Fruit fly (Drosophila melanogaster): Measurements from ENCODE around the gene CG15458.

The CG15458 gene

dm6 chrX:20434534-20434933, 20.5 kb upstream of the CG15458 start (continued):
- no peak for TF ChIP-seq CG15011 (GFP tag; optimal IDR thresholded peaks at IDR 0.05)
- TF ChIP-seq CG1792 (GFP tag; optimal IDR thresholded peaks at IDR 0.05): no peak
- TF ChIP-seq CG11504 (tag; optimal IDR thresholded peaks at IDR 0.05): peak; percentile 62
- no peak for TF ChIP-seq CG2712 (tag; optimal IDR thresholded peaks at IDR 0.05)
- peak; percentile 29 for TF ChIP-seq caup (GFP tag; optimal IDR thresholded peaks at IDR 0.05; ENCODE audit: severe bottlenecking)
- TF ChIP-seq Dref (GFP tag; IDR thresholded peaks at IDR 0.05): no peak
- TF ChIP-seq Hey (tag; optimal IDR thresholded peaks at IDR 0.05): no peak
- TF ChIP-seq CG11696 (GFP tag; IDR thresholded peaks at IDR 0.05): no peak
- no peak for TF ChIP-seq zen2 (GFP tag; IDR thresholded peaks at IDR 0.05; ENCODE audit: partially characterized antibody)
- no peak for TF ChIP-seq MTF-1 (GFP tag; optimal IDR thresholded peaks at IDR 0.05; ENCODE audit: borderline replicate concordance)
- TF ChIP-seq CG18262 (tag; optimal IDR thresholded peaks at IDR 0.05): no peak
- peak; percentile 27 for TF ChIP-seq sug (tag; optimal IDR thresholded peaks at IDR 0.05)
- no peak for TF ChIP-seq ro (GFP tag; IDR thresholded peaks at IDR 0.05)
- peak; percentile 72 for TF ChIP-seq CG2120 (GFP tag; optimal IDR thresholded peaks at IDR 0.05)
- no peak for TF ChIP-seq trem (tag; optimal IDR thresholded peaks at IDR 0.05)
- peak in 1 of 2 experiments; percentile 51 for TF ChIP-seq Hr51 (GFP tag; optimal IDR thresholded peaks at IDR 0.05)
- TF ChIP-seq crol (GFP tag; IDR thresholded peaks at IDR 0.05): no peak
- no peak for TF ChIP-seq jumu (GFP tag; optimal IDR thresholded peaks at IDR 0.05)
- TF ChIP-seq h (optimal IDR thresholded peaks at IDR 0.05): no peak
- TF ChIP-seq wek (GFP tag; optimal IDR thresholded peaks at IDR 0.05): no peak
- TF ChIP-seq ATbp (GFP tag; optimal IDR thresholded peaks at IDR 0.05): no peak
- peak; percentile 69 for TF ChIP-seq CG2678 (tag; optimal IDR thresholded peaks at IDR 0.05)
- no peak for TF ChIP-seq Bteb2 (GFP tag; optimal IDR thresholded peaks at IDR 0.05)
- no peak for TF ChIP-seq Mrtf (GFP tag; IDR thresholded peaks at IDR 0.05)
- TF ChIP-seq CG4854 (GFP tag; optimal IDR thresholded peaks at IDR 0.05): no peak
- TF ChIP-seq Atf3 (GFP tag; optimal IDR thresholded peaks at IDR 0.05): no peak
- no peak for TF ChIP-seq CG32767 (GFP tag; IDR thresholded peaks at IDR 0.05)
- TF ChIP-seq Hmx (GFP tag; optimal IDR thresholded peaks at IDR 0.05): no peak
- no peak for TF ChIP-seq al (GFP tag; IDR thresholded peaks at IDR 0.05)
- no peak for TF ChIP-seq hb (GFP tag; IDR thresholded peaks at IDR 0.05; ENCODE audit: partially characterized antibody)
- TF ChIP-seq odd (GFP tag; optimal IDR thresholded peaks at IDR 0.05): no peak
- peak; percentile 33 for TF ChIP-seq Sox102F (GFP tag; optimal IDR thresholded peaks at IDR 0.05)
- no peak for TF ChIP-seq CG4707 (GFP tag; optimal IDR thresholded peaks at IDR 0.05)
- TF ChIP-seq pzg (GFP tag; optimal IDR thresholded peaks at IDR 0.05): no peak
- peak; percentile 41; the same call in 1 of the 2 replicates for TF ChIP-seq CG9215 (GFP tag; IDR thresholded peaks at IDR 0.05)
- no peak for TF ChIP-seq CG42726 (GFP tag; IDR thresholded peaks at IDR 0.05; ENCODE audit: partially characterized antibody)
- TF ChIP-seq kah (GFP tag; optimal IDR thresholded peaks at IDR 0.05): no peak
- no peak for TF ChIP-seq gfzf (GFP tag; optimal IDR thresholded peaks at IDR 0.05)
- TF ChIP-seq CG18764 (GFP tag; optimal IDR thresholded peaks at IDR 0.05): no peak
- no peak for TF ChIP-seq CG15073 (GFP tag; optimal IDR thresholded peaks at IDR 0.05)
- TF ChIP-seq CG10959 (GFP tag; IDR thresholded peaks at IDR 0.05): no peak
- peak; percentile 3 for TF ChIP-seq CG10209 (GFP tag; optimal IDR thresholded peaks at IDR 0.05)
- TF ChIP-seq CG34422 (GFP tag; IDR thresholded peaks at IDR 0.05): no peak
- no peak for TF ChIP-seq CG8290 (GFP tag; optimal IDR thresholded peaks at IDR 0.05)
- TF ChIP-seq CG8290 (tag; optimal IDR thresholded peaks at IDR 0.05): no peak
- TF ChIP-seq Kr (GFP tag; optimal IDR thresholded peaks at IDR 0.05): no peak
- TF ChIP-seq CG14014 (GFP tag; IDR thresholded peaks at IDR 0.05): 0 out of 2 replicates have a peak, but pooled peaks have one; percentile 16
- TF ChIP-seq ac (GFP tag; optimal IDR thresholded peaks at IDR 0.05): no peak
- no peak for TF ChIP-seq CG3726 (GFP tag; IDR thresholded peaks at IDR 0.05)
- no peak for TF ChIP-seq CG9609 (GFP tag; optimal IDR thresholded peaks at IDR 0.05)
- TF ChIP-seq CG10274 (GFP tag; optimal IDR thresholded peaks at IDR 0.05): no peak
- peak; percentile 11 for TF ChIP-seq pum (GFP tag; optimal IDR thresholded peaks at IDR 0.05)

All from whole organism, embryonic.